Worm (Caenorhabditis elegans) whole organism, midembryonic: ENCODE results near the gene Y57A10B.7.

Experiments used
- klf-2 ChIP-seq: fragments of 200-800 bp; sonication (Bioruptor generic); conservative IDR thresholded peaks from 2 replicates; pipeline ENCODE4 v1.3.6; 2022; ENCODE audit warnings: missing genetic modification reagents, missing genetic modification characterization, missing compliant biosample characterization
- ref-1 ChIP-seq: fragments of 200-800 bp; sonication (Bioruptor generic); conservative IDR thresholded peaks from 2 replicates; pipeline ENCODE4 v1.3.6; 2022; ENCODE audit warnings: missing genetic modification reagents, missing genetic modification characterization, missing compliant biosample characterization
- tab-1 ChIP-seq: fragments of 200-800 bp; sonication (Bioruptor generic); IDR thresholded peaks from 2 replicates; pipeline ENCODE4 v1.3.6; 2022; ENCODE audit warnings: missing genetic modification characterization, missing compliant biosample characterization

- TF ChIP-seq tab-1: no peak
- TF ChIP-seq klf-2 (GFP tag; lab: Robert Waterston, UW): no peak
- TF ChIP-seq ref-1 (GFP tag; lab: Robert Waterston, UW): no peak
Measured at ce11 chrII:12387980-12388379, 5.6 kb downstream of the Y57A10B.7 start, which contains the start of gene sre-41.
